Fruit fly (Drosophila melanogaster): ENCODE results near the gene CG11504.

CG11504 gene

DNA sequence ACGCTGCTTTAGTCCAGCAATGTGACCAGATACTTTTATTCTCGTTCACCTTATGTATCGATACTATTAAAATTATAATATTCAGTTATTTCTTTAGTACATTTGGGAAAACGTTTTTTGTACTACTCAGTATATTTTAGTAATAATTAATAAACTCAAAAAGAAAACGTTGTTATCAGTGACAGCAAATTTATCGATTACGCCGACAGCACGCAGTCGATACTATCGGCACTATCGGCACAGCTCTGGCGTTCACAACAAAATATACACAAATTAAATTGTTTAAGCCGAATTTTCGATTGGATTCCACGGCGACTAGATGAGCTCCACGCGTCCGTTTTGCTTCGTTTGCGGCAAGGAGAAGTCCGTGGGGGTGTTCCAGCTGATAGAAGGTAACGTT, 41.8 kb downstream of the CG11504 start, which contains the start of the genes janA, Sry-alpha and Sry-beta (continued):
- TF ChIP-seq CG7556 (GFP tag; optimal IDR thresholded peaks at IDR 0.05) (no peak), Ssrp (tag; optimal IDR thresholded peaks at IDR 0.05) (no peak), CG6791 (GFP tag; IDR thresholded peaks at IDR 0.05; ENCODE audit: partially characterized antibody) (peak; percentile 99), sr (GFP tag; IDR thresholded peaks at IDR 0.05) (no peak), CG6689 (GFP tag; IDR thresholded peaks at IDR 0.05) (no peak), NC2α (GFP tag; optimal IDR thresholded peaks at IDR 0.05) (no peak), CG2202 (tag; optimal IDR thresholded peaks at IDR 0.05) (no peak), ranshi (GFP tag; IDR thresholded peaks at IDR 0.05) (no peak), Bgb (GFP tag; IDR thresholded peaks at IDR 0.05; ENCODE audit: partially characterized antibody) (peak; percentile 99), salm (tag; optimal IDR thresholded peaks at IDR 0.05) (no peak), CG33213 (GFP tag; optimal IDR thresholded peaks at IDR 0.05) (no peak), Lpt (GFP tag; optimal IDR thresholded peaks at IDR 0.05) (no peak), CG30431 (GFP tag; optimal IDR thresholded peaks at IDR 0.05) (no peak), Drgx (GFP tag; IDR thresholded peaks at IDR 0.05) (no peak), ap (GFP tag; IDR thresholded peaks at IDR 0.05) (no peak), gcm (GFP tag; optimal IDR thresholded peaks at IDR 0.05) (no peak), B-H1 (GFP tag; IDR thresholded peaks at IDR 0.05) (no peak), Eip74EF (GFP tag; optimal IDR thresholded peaks at IDR 0.05) (no peak), Neu2 (GFP tag; optimal IDR thresholded peaks at IDR 0.05; ENCODE audit: borderline replicate concordance) (no peak), CG1024 (GFP tag; IDR thresholded peaks at IDR 0.05) (no peak), Fer3 (tag; optimal IDR thresholded peaks at IDR 0.05) (no peak), bigmax (GFP tag; optimal IDR thresholded peaks at IDR 0.05) (no peak), Dip3 (GFP tag; optimal IDR thresholded peaks at IDR 0.05) (no peak), CG3281 (GFP tag; optimal IDR thresholded peaks at IDR 0.05) (no peak), CG8281 (tag; optimal IDR thresholded peaks at IDR 0.05) (no peak), Hmx (GFP tag; optimal IDR thresholded peaks at IDR 0.05) (no peak), ham (GFP tag; IDR thresholded peaks at IDR 0.05) (no peak), Mad (GFP tag; optimal IDR thresholded peaks at IDR 0.05) (peak; percentile 26), cg (GFP tag; optimal IDR thresholded peaks at IDR 0.05) (no peak), CG10147 (GFP tag; optimal IDR thresholded peaks at IDR 0.05) (no peak), CG30403 (GFP tag; optimal IDR thresholded peaks at IDR 0.05) (peak; percentile 16), CG2129 (GFP tag; IDR thresholded peaks at IDR 0.05; ENCODE audit: partially characterized antibody) (peak; percentile 100), CG11085 (GFP tag; IDR thresholded peaks at IDR 0.05) (no peak), Dad (GFP tag; optimal IDR thresholded peaks at IDR 0.05) (no peak), tin (GFP tag; optimal IDR thresholded peaks at IDR 0.05) (no peak), gem (tag; optimal IDR thresholded peaks at IDR 0.05) (no peak), CG2678 (tag; optimal IDR thresholded peaks at IDR 0.05) (no peak), CG33557 (GFP tag; optimal IDR thresholded peaks at IDR 0.05) (no peak), ttk (GFP tag; IDR thresholded peaks at IDR 0.05) (no peak), otp (GFP tag; IDR thresholded peaks at IDR 0.05) (no peak), Hsf (GFP tag; optimal IDR thresholded peaks at IDR 0.05) (peak; percentile 22), B-H2 (GFP tag; optimal IDR thresholded peaks at IDR 0.05) (no peak), az2 (GFP tag; optimal IDR thresholded peaks at IDR 0.05) (no peak), Adf1 (GFP tag; IDR thresholded peaks at IDR 0.05) (peak; percentile 51), pfk (GFP tag; optimal IDR thresholded peaks at IDR 0.05) (no peak), Sry-δ (GFP tag; optimal IDR thresholded peaks at IDR 0.05) (peak; percentile 96), hth (optimal IDR thresholded peaks at IDR 0.05) (no peak), pnt (GFP tag; optimal IDR thresholded peaks at IDR 0.05) (no peak), Hr51 (GFP tag; optimal IDR thresholded peaks at IDR 0.05) (no peak), shn (GFP tag; optimal IDR thresholded peaks at IDR 0.05) (no peak), Dip2 (GFP tag; IDR thresholded peaks at IDR 0.05) (no peak), CG2712 (tag; optimal IDR thresholded peaks at IDR 0.05) (peak; percentile 54)
